Fruit fly (Drosophila melanogaster) whole organism, pupa: ENCODE results near the gene Adgf-D.

Experiments
- CG10348 ChIP-seq: fragments of 200-800 bp; sonication (Bioruptor generic); IDR thresholded peaks from 2 replicates; pipeline ENCODE4 v1.3.6; 2022; ENCODE audit warnings: missing biosample characterization, missing genetic modification characterization
- CG17806 ChIP-seq: fragments of 200-800 bp; sonication (Bioruptor generic); optimal IDR thresholded peaks from 2 replicates; lab custom pipeline; 2018; ENCODE audit warnings: missing biosample characterization, mild to moderate bottlenecking, missing genetic modification characterization, moderate library complexity
- CG34367 ChIP-seq: fragments of 200-800 bp; sonication (Bioruptor generic); optimal IDR thresholded peaks from 2 replicates; lab custom pipeline; 2018; ENCODE audit warnings: missing biosample characterization, mild to moderate bottlenecking, missing genetic modification characterization
- CG4496 ChIP-seq: fragments of 200-800 bp; sonication (Bioruptor generic); IDR thresholded peaks from 3 replicates; pipeline ENCODE4 v1.3.6; 2022; ENCODE audit warnings: missing biosample characterization, missing genetic modification characterization
- CG9948 ChIP-seq: fragments of 200-800 bp; sonication (Bioruptor generic); optimal IDR thresholded peaks from 2 replicates; lab custom pipeline; 2018; ENCODE audit warnings: missing biosample characterization, mild to moderate bottlenecking, missing genetic modification characterization, moderate library complexity
- EcR ChIP-seq: fragments of 200-800 bp; sonication (Bioruptor generic); optimal IDR thresholded peaks from 3 replicates; lab custom pipeline; 2019; ENCODE audit warnings: missing biosample characterization, missing genetic modification characterization, mild to moderate bottlenecking, moderate library complexity, missing genetic modification reagents
- rn ChIP-seq: fragments of 200-800 bp; sonication (Bioruptor generic); IDR thresholded peaks from 2 replicates; pipeline ENCODE4 v1.3.6; 2022; ENCODE audit warnings: missing biosample characterization, missing genetic modification characterization

DNA sequence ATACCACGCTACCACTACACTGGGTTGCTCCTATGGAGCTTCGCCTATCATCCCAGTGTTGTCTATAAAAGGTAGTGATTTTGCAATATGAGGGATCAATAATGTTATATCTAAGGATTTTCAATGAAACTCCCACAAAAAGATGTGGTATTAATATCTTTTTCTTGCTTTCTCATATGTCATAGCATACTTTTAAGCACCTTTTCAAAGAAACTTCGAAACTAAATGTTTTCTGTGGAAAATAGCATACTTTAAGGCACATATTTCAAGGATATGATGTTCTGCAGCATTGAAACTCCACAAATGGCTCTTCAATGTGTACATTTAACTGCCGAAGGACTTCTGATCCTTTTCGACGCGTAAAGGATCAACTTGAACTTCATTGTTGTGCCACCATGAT is 32.3 kb downstream of the Adgf-D start:
- TF ChIP-seq CG9948 (tag; lab: Kevin White, UChicago) (no peak), CG10348 (GFP tag; lab: Robert Waterston, UW) (no peak), EcR (GFP tag; lab: Kevin White, UChicago) (no peak), CG34367 (tag; lab: Kevin White, UChicago) (no peak), CG4496 (GFP tag; lab: Robert Waterston, UW) (no peak), CG17806 (tag; lab: Kevin White, UChicago) (no peak), rn (GFP tag; lab: Robert Waterston, UW) (no peak)
